Worm (Caenorhabditis elegans) whole organism, midembryonic: ENCODE data around the gene Y38F1A.7.
A peak's percentile ranks its signal among the peaks of the same experiment; 100 is the strongest.
"Not testable (repeated sequence)": the region's sequence is repeated elsewhere in the genome, so short reads cannot be mapped to it uniquely, and the experiment has no call there.

Source experiments
- T22C8.4 ChIP-seq: fragments of 200-800 bp; sonication (Bioruptor generic); IDR thresholded peaks from 2 replicates; pipeline ENCODE4 v1.3.6; 2022; ENCODE audit warnings: missing genetic modification characterization, missing compliant biosample characterization
- cog-1 ChIP-seq: sonication (generic microtip); optimal IDR thresholded peaks from 2 replicates; lab custom pipeline; 2016; ENCODE audit warnings: missing genetic modification characterization, missing compliant biosample characterization
- flt-1 ChIP-seq: fragments of 200-800 bp; sonication (Bioruptor generic); IDR thresholded peaks from 2 replicates; pipeline ENCODE4 v1.3.6; 2022; ENCODE audit warnings: missing genetic modification characterization, missing compliant biosample characterization
- klf-2 ChIP-seq: fragments of 200-800 bp; sonication (Bioruptor generic); conservative IDR thresholded peaks from 2 replicates; pipeline ENCODE4 v1.3.6; 2022; ENCODE audit warnings: missing genetic modification reagents, missing genetic modification characterization, missing compliant biosample characterization
- med-1 ChIP-seq: sonication (generic microtip); optimal IDR thresholded peaks from 2 replicates; lab custom pipeline; 2017; ENCODE audit warnings: missing genetic modification characterization, mild to moderate bottlenecking, missing compliant biosample characterization, antibody characterized with exemption, missing genetic modification reagents; ENCODE audit not compliant: insufficient read depth
- ref-1 ChIP-seq: fragments of 200-800 bp; sonication (Bioruptor generic); conservative IDR thresholded peaks from 2 replicates; pipeline ENCODE4 v1.3.6; 2022; ENCODE audit warnings: missing genetic modification reagents, missing genetic modification characterization, missing compliant biosample characterization
- tab-1 ChIP-seq: fragments of 200-800 bp; sonication (Bioruptor generic); IDR thresholded peaks from 2 replicates; pipeline ENCODE4 v1.3.6; 2022; ENCODE audit warnings: missing genetic modification characterization, missing compliant biosample characterization
- ztf-23 ChIP-seq: fragments of 200-800 bp; sonication (Bioruptor generic); IDR thresholded peaks from 2 replicates; pipeline ENCODE4 v1.3.6; 2022; ENCODE audit warnings: missing genetic modification reagents, missing genetic modification characterization, missing compliant biosample characterization
- ztf-29 ChIP-seq: fragments of 200-800 bp; sonication (Bioruptor generic); IDR thresholded peaks from 2 replicates; pipeline ENCODE4 v1.3.6; 2022; ENCODE audit warnings: missing genetic modification reagents, missing genetic modification characterization, missing compliant biosample characterization

The Y38F1A.7 gene

ce11 chrII:12997413-12997812 lies at the start of gene Y38F1A.7:
Gene Y38F1A.7, minus strand, starts transcription at chrII:12997804.
- no peak for TF ChIP-seq tab-1 (GFP tag; lab: Robert Waterston, UW)
- no peak for TF ChIP-seq cog-1 (tag; lab: Kevin White, UChicago)

ce11 chrII:13047106-13047505 lies 49.5 kb upstream of the Y38F1A.7 start, which contains the start of gene F42G4.7:
Gene F42G4.7, minus strand, starts transcription at chrII:13047290.
- TF ChIP-seq T22C8.4 (GFP tag; lab: Robert Waterston, UW) = peak; percentile 86

ce11 chrII:13043433-13044054 lies 45.9 kb upstream of the Y38F1A.7 start, which contains the start of gene puf-6:
Gene puf-6, minus strand, starts transcription at chrII:13043445.
- TF ChIP-seq med-1 (GFP tag; lab: Kevin White, UChicago); tab-1 (GFP tag; lab: Robert Waterston, UW); ref-1 (GFP tag; lab: Robert Waterston, UW): not testable (repeated sequence)

- TF ChIP-seq ztf-29 (GFP tag; lab: Robert Waterston, UW) (0 out of 2 replicates have a peak, but pooled peaks have one; percentile 48), klf-2 (GFP tag; lab: Robert Waterston, UW) (no peak)
Observed at ce11 chrII:13036717-13037116, 39.1 kb upstream of the Y38F1A.7 start, which contains the start of gene F18A11.3. Gene F18A11.3, minus strand, starts transcription at chrII:13036841.

- not testable (repeated sequence) for TF ChIP-seq ztf-23; klf-2 (GFP tag; lab: Robert Waterston, UW); flt-1 (GFP tag; lab: Robert Waterston, UW)
Observed at ce11 chrII:13031649-13032191, 34.1 kb upstream of the Y38F1A.7 start, which contains the start of gene F18A11.2. Gene F18A11.2, plus strand, starts transcription at chrII:13031699.

- peak; percentile 35 for TF ChIP-seq cog-1 (tag; lab: Kevin White, UChicago)
- no peak for TF ChIP-seq ztf-23
- no peak for TF ChIP-seq klf-2 (GFP tag; lab: Robert Waterston, UW)
Observed at ce11 chrII:13030567-13031188, 33.1 kb upstream of the Y38F1A.7 start.

- TF ChIP-seq ztf-23 (no peak), tab-1 (GFP tag; lab: Robert Waterston, UW) (no peak; the same call in 1 of the 2 replicates), ref-1 (GFP tag; lab: Robert Waterston, UW) (no peak), cog-1 (tag; lab: Kevin White, UChicago) (no peak), med-1 (GFP tag; lab: Kevin White, UChicago) (no peak), klf-2 (GFP tag; lab: Robert Waterston, UW) (no peak), T22C8.4 (GFP tag; lab: Robert Waterston, UW) (no peak), flt-1 (GFP tag; lab: Robert Waterston, UW) (no peak), ztf-29 (GFP tag; lab: Robert Waterston, UW) (no peak)
Observed at ce11 chrII:13030051-13030437, 32.4 kb upstream of the Y38F1A.7 start.

ce11 chrII:13029290-13030050 lies 31.9 kb upstream of the Y38F1A.7 start:
- TF ChIP-seq T22C8.4 (GFP tag; lab: Robert Waterston, UW) (no peak), tab-1 (GFP tag; lab: Robert Waterston, UW) (no peak), flt-1 (GFP tag; lab: Robert Waterston, UW) (no peak), klf-2 (GFP tag; lab: Robert Waterston, UW) (no peak)

- TF ChIP-seq T22C8.4 (GFP tag; lab: Robert Waterston, UW) = no peak
- no peak for TF ChIP-seq med-1 (GFP tag; lab: Kevin White, UChicago)
- no peak for TF ChIP-seq cog-1 (tag; lab: Kevin White, UChicago)
- TF ChIP-seq flt-1 (GFP tag; lab: Robert Waterston, UW) = no peak
- TF ChIP-seq klf-2 (GFP tag; lab: Robert Waterston, UW) = no peak
- no peak for TF ChIP-seq ztf-29 (GFP tag; lab: Robert Waterston, UW)
- no peak for TF ChIP-seq ztf-23
- no peak for TF ChIP-seq tab-1 (GFP tag; lab: Robert Waterston, UW)
- no peak for TF ChIP-seq ref-1 (GFP tag; lab: Robert Waterston, UW)
Observed at ce11 chrII:13025794-13026412, 28.3 kb upstream of the Y38F1A.7 start, which contains the start of gene max-2. Gene max-2, minus strand, starts transcription at chrII:13025844.

ce11 chrII:13023518-13023917 lies 25.9 kb upstream of the Y38F1A.7 start:
- TF ChIP-seq ztf-29 (GFP tag; lab: Robert Waterston, UW) = no peak
- TF ChIP-seq ref-1 (GFP tag; lab: Robert Waterston, UW) = no peak
- TF ChIP-seq T22C8.4 (GFP tag; lab: Robert Waterston, UW) = no peak
- no peak for TF ChIP-seq klf-2 (GFP tag; lab: Robert Waterston, UW)
- no peak for TF ChIP-seq tab-1 (GFP tag; lab: Robert Waterston, UW)
- TF ChIP-seq med-1 (GFP tag; lab: Kevin White, UChicago) = no peak
- TF ChIP-seq ztf-23 = no peak
- no peak for TF ChIP-seq flt-1 (GFP tag; lab: Robert Waterston, UW)
- no peak for TF ChIP-seq cog-1 (tag; lab: Kevin White, UChicago)
